Fruit fly (Drosophila melanogaster): ENCODE data around the gene RpL30.

RpL30 gene

dm6 chr2L:19011895-19012645, 3.0 kb upstream of the RpL30 start (continued):
- TF ChIP-seq otp (GFP tag; IDR thresholded peaks at IDR 0.05) (peak; percentile 75; the same call in 2 of the 3 replicates), ro (GFP tag; IDR thresholded peaks at IDR 0.05) (peak; percentile 60; the same call in 1 of the 2 replicates), sna (GFP tag; IDR thresholded peaks at IDR 0.05; ENCODE audit: partially characterized antibody) (no peak), CG12769 (tag; optimal IDR thresholded peaks at IDR 0.05) (peak; percentile 95), CG18599 (GFP tag; optimal IDR thresholded peaks at IDR 0.05) (peak; percentile 96), CG10209 (GFP tag; optimal IDR thresholded peaks at IDR 0.05) (peak; percentile 82), CG16863 (GFP tag; optimal IDR thresholded peaks at IDR 0.05) (peak; percentile 76), esg (GFP tag; conservative IDR thresholded peaks at IDR 0.05) (peak; percentile 86), Mrtf (GFP tag; IDR thresholded peaks at IDR 0.05) (peak; percentile 67), Vsx1 (GFP tag; optimal IDR thresholded peaks at IDR 0.05) (peak; percentile 21), gem (tag; optimal IDR thresholded peaks at IDR 0.05) (peak; percentile 87), CG9876 (GFP tag; optimal IDR thresholded peaks at IDR 0.05) (peak; percentile 62), oc (tag; optimal IDR thresholded peaks at IDR 0.05) (peak; percentile 57), pum (GFP tag; optimal IDR thresholded peaks at IDR 0.05) (peak; percentile 74), CG3838 (GFP tag; optimal IDR thresholded peaks at IDR 0.05) (no peak), usp (GFP tag; optimal IDR thresholded peaks at IDR 0.05) (no peak), jing (GFP tag; optimal IDR thresholded peaks at IDR 0.05) (peak; percentile 64), CG17568 (GFP tag; optimal IDR thresholded peaks at IDR 0.05) (peak; percentile 69), ato (GFP tag; IDR thresholded peaks at IDR 0.05; ENCODE audit: partially characterized antibody) (no peak), dmrt99B (tag; optimal IDR thresholded peaks at IDR 0.05) (peak; percentile 88), ac (GFP tag; optimal IDR thresholded peaks at IDR 0.05) (no peak), hkb (optimal IDR thresholded peaks at IDR 0.05) (no peak), hkb (GFP tag; IDR thresholded peaks at IDR 0.05) (peak; percentile 81), Myb (GFP tag; optimal IDR thresholded peaks at IDR 0.05) (peak; percentile 69), CG12236 (GFP tag; optimal IDR thresholded peaks at IDR 0.05) (peak; percentile 25), disco-r (GFP tag; optimal IDR thresholded peaks at IDR 0.05) (peak; percentile 3), pb (GFP tag; optimal IDR thresholded peaks at IDR 0.05) (peak; percentile 77), CrebB (tag; optimal IDR thresholded peaks at IDR 0.05) (peak; percentile 73), Nf-YA (GFP tag; IDR thresholded peaks at IDR 0.05) (peak; percentile 64; the same call in 1 of the 2 replicates), Antp (GFP tag; optimal IDR thresholded peaks at IDR 0.05) (peak; percentile 86), jigr1 (GFP tag; IDR thresholded peaks at IDR 0.05) (peak; percentile 68; the same call in 2 of the 3 replicates), grn (GFP tag; optimal IDR thresholded peaks at IDR 0.05) (peak; percentile 7), vfl (GFP tag; optimal IDR thresholded peaks at IDR 0.05) (peak; percentile 64), Aef1 (GFP tag; IDR thresholded peaks at IDR 0.05) (peak; percentile 85), CG30431 (GFP tag; optimal IDR thresholded peaks at IDR 0.05) (peak; percentile 43), peb (GFP tag; IDR thresholded peaks at IDR 0.05) (peak; percentile 75), CG12299 (tag; optimal IDR thresholded peaks at IDR 0.05) (peak; percentile 67), Hr3 (GFP tag; optimal IDR thresholded peaks at IDR 0.05) (peak; percentile 77), crc (GFP tag; optimal IDR thresholded peaks at IDR 0.05) (peak; percentile 60), Elba2 (GFP tag; optimal IDR thresholded peaks at IDR 0.05) (no peak), sens-2 (GFP tag; IDR thresholded peaks at IDR 0.05) (peak; percentile 50; the same call in 1 of the 2 replicates), zen2 (GFP tag; IDR thresholded peaks at IDR 0.05; ENCODE audit: partially characterized antibody) (0 out of 3 replicates have a peak, but pooled peaks have one; percentile 23), stc (GFP tag; IDR thresholded peaks at IDR 0.05) (peak; percentile 78), ash1 (GFP tag; optimal IDR thresholded peaks at IDR 0.05) (peak; percentile 13), onecut (GFP tag; IDR thresholded peaks at IDR 0.05) (peak; percentile 59), Sry-δ (GFP tag; optimal IDR thresholded peaks at IDR 0.05) (peak; percentile 32), CG11723 (GFP tag; optimal IDR thresholded peaks at IDR 0.05) (peak; percentile 50), CG6654 (GFP tag; optimal IDR thresholded peaks at IDR 0.05) (peak; percentile 16), h (optimal IDR thresholded peaks at IDR 0.05) (no peak), ase (GFP tag; IDR thresholded peaks at IDR 0.05) (peak; percentile 80)

Data from whole organism, embryonic.